Fruit fly (Drosophila melanogaster): ENCODE results near the gene Sec63.

DNA sequence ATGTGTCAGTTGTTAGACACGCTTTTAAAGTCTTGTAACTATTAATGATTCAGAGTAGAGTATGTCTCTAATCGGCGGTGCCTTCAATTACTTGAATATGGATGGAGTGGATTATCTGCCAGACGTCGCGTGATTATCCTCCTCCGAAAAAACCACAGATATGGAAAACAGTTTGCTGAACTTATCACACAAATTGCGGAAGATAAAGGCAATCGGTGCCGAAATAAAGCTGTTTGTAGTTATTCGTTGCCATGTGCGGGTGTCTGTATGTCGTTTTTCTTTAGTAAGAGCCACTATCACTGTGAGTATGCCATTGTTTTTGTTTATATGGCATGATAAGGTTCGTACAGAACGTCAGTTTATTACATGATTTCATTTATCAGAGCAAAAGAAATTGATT is 16.4 kb upstream of the Sec63 start:
- TF ChIP-seq CG8478 (optimal IDR thresholded peaks at IDR 0.05) (no peak), CTCF (optimal IDR thresholded peaks at IDR 0.05) (no peak)
